Fruit fly (Drosophila melanogaster): ENCODE results near the gene sqz.

The sqz gene

DNA sequence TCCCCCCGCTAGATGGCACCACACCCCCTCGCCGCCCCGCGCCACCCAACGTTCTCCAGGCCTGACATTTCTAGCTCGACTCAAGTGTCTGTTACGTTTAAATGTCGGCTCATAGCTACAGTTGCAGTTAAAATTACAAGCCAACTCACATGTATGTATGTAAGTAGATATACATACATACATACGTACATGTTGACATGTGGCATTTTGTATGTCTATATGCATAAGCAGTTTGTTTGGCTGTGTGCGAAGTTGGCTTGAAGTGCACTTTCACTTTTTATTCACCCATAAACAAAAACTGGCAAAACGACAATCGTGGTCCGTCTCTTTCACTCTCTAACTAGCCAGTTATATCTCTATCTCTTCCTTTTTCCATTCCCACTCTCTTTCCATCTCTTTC, 18.8 kb downstream of the sqz start:
- no peak for TF ChIP-seq jumu (GFP tag; optimal IDR thresholded peaks at IDR 0.05)
- TF ChIP-seq CG4360 (GFP tag; IDR thresholded peaks at IDR 0.05) = peak; percentile 16; the same call in 1 of the 2 replicates
- TF ChIP-seq HLH3B (GFP tag; IDR thresholded peaks at IDR 0.05) = peak; percentile 37; the same call in 1 of the 2 replicates
- TF ChIP-seq sens (GFP tag) = peak; percentile 63
- no peak for TF ChIP-seq CG4328 (GFP tag; optimal IDR thresholded peaks at IDR 0.05)
- TF ChIP-seq CG9932 (GFP tag; IDR thresholded peaks at IDR 0.05) = no peak
- TF ChIP-seq dmrt99B (tag; optimal IDR thresholded peaks at IDR 0.05) = peak; percentile 48
- no peak for TF ChIP-seq dysf (GFP tag; IDR thresholded peaks at IDR 0.05)
- peak; percentile 4 to 37 for TF ChIP-seq bsh (GFP tag; optimal IDR thresholded peaks at IDR 0.05)
- TF ChIP-seq Dfd (GFP tag; optimal IDR thresholded peaks at IDR 0.05) = no peak
- TF ChIP-seq nom (GFP tag; optimal IDR thresholded peaks at IDR 0.05) = no peak
- TF ChIP-seq CG1024 (GFP tag; IDR thresholded peaks at IDR 0.05) = peak; percentile 44; the same call in 1 of the 2 replicates
- TF ChIP-seq gem (tag; optimal IDR thresholded peaks at IDR 0.05) = peak; percentile 32
- no peak for TF ChIP-seq CG9609 (GFP tag; optimal IDR thresholded peaks at IDR 0.05)
- TF ChIP-seq gsb-n (tag; optimal IDR thresholded peaks at IDR 0.05) = peak; percentile 18
- peak; percentile 70 for TF ChIP-seq Asciz (GFP tag; optimal IDR thresholded peaks at IDR 0.05)
- no peak for TF ChIP-seq Doc3 (GFP tag; IDR thresholded peaks at IDR 0.05; ENCODE audit: partially characterized antibody)
- TF ChIP-seq Med (GFP tag) = no peak
- no peak for TF ChIP-seq CG17829 (tag; optimal IDR thresholded peaks at IDR 0.05)
- peak; percentile 31 for TF ChIP-seq CG4707 (GFP tag; optimal IDR thresholded peaks at IDR 0.05)
- no peak for TF ChIP-seq CG3995 (GFP tag; optimal IDR thresholded peaks at IDR 0.05)
- TF ChIP-seq CG13296 (GFP tag; optimal IDR thresholded peaks at IDR 0.05) = no peak
- TF ChIP-seq CG14667 (GFP tag; IDR thresholded peaks at IDR 0.05) = no peak
- TF ChIP-seq CG10147 (GFP tag; optimal IDR thresholded peaks at IDR 0.05) = no peak
- TF ChIP-seq CG7271 (tag; optimal IDR thresholded peaks at IDR 0.05) = no peak
- TF ChIP-seq ken (GFP tag; IDR thresholded peaks at IDR 0.05) = peak; percentile 60; the same call in 1 of the 3 replicates
- no peak for TF ChIP-seq HmgZ (tag; optimal IDR thresholded peaks at IDR 0.05)
- TF ChIP-seq zfh2 (GFP tag; optimal IDR thresholded peaks at IDR 0.05) = no peak
- TF ChIP-seq abd-A (tag; optimal IDR thresholded peaks at IDR 0.05) = no peak
- no peak for TF ChIP-seq Antp (GFP tag; optimal IDR thresholded peaks at IDR 0.05)
- TF ChIP-seq CG15011 (GFP tag; optimal IDR thresholded peaks at IDR 0.05) = no peak
- peak; percentile 94 for TF ChIP-seq ATbp (GFP tag; optimal IDR thresholded peaks at IDR 0.05)
- TF ChIP-seq dimm (GFP tag; IDR thresholded peaks at IDR 0.05) = no peak
- no peak for TF ChIP-seq CG8765 (GFP tag; IDR thresholded peaks at IDR 0.05)
- no peak for TF ChIP-seq fd102C (GFP tag; optimal IDR thresholded peaks at IDR 0.05)
- no peak for TF ChIP-seq Hey (tag; optimal IDR thresholded peaks at IDR 0.05)
- TF ChIP-seq CG6654 (GFP tag; optimal IDR thresholded peaks at IDR 0.05) = no peak
- TF ChIP-seq CG12071 (GFP tag; optimal IDR thresholded peaks at IDR 0.05) = peak; percentile 4
- TF ChIP-seq CG15601 (tag; optimal IDR thresholded peaks at IDR 0.05) = peak; percentile 10
- TF ChIP-seq CG1602 (GFP tag; optimal IDR thresholded peaks at IDR 0.05) = no peak
- no peak for TF ChIP-seq hb (GFP tag; IDR thresholded peaks at IDR 0.05; ENCODE audit: partially characterized antibody)
- TF ChIP-seq slbo (GFP tag; IDR thresholded peaks at IDR 0.05) = no peak
- no peak for TF ChIP-seq CG15479 (GFP tag; optimal IDR thresholded peaks at IDR 0.05)
- TF ChIP-seq ro (GFP tag; IDR thresholded peaks at IDR 0.05) = no peak
- TF ChIP-seq trem (tag; optimal IDR thresholded peaks at IDR 0.05) = no peak
- TF ChIP-seq CG9215 (GFP tag; IDR thresholded peaks at IDR 0.05) = no peak
- TF ChIP-seq CG11085 (GFP tag; IDR thresholded peaks at IDR 0.05) = no peak
- TF ChIP-seq CG12104 (GFP tag; optimal IDR thresholded peaks at IDR 0.05) = no peak
- peak; percentile 92 for TF ChIP-seq Blimp-1 (GFP tag; optimal IDR thresholded peaks at IDR 0.05)
- no peak for TF ChIP-seq CG2129 (GFP tag; IDR thresholded peaks at IDR 0.05; ENCODE audit: partially characterized antibody)
- no peak for TF ChIP-seq CG4404 (GFP tag; IDR thresholded peaks at IDR 0.05)

Measured in whole organism, embryonic.